Worm (Caenorhabditis elegans): ENCODE measurements around the gene flp-25.

DNA sequence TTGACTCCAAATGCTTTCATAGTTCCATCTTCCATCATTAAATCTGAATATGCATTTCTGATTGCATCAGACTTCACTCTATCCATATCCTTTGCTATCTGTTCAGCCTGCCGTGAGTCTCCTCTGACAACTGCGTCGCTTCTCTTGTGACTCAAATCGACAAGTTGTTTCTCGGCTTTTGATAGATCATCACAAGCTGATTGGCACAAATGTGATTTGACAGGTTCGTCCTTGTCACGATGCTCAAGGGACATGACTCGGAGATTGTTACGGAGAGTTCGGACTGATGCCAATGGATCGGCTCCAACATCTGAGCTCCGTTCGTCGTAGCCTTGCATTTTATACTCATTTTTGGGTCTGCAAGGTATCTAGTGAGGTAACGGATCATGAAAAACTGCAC, 32.6 kb upstream of the flp-25 start:
- TF ChIP-seq ceh-82 (tag; optimal IDR thresholded peaks at IDR 0.05) (no peak), unc-62 (GFP tag; optimal IDR thresholded peaks at IDR 0.05) (no peak), skn-1 (tag; optimal IDR thresholded peaks at IDR 0.05) (no peak)
